Fruit fly (Drosophila melanogaster): Measurements from ENCODE around the gene sfl.

Gene sfl

DNA sequence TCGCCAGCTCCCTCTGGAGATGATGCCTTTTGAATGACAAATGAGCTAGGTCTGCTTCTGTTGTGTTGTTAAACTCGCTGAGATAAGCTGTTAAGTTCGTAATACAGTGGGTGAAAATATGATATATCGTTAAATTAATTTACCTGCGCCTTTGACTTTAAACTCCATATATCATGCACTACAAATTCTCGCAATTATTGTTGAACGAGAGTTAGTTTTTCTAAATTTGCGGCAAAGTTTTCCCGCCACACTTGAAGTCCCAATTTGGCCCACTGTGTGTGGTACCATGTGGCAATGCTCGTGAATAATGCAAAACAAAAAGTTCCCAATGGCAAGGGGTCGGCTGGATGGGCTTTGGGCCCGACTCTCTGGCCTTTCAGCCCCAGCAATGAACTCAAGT, 81.2 kb downstream of the sfl start:
- no peak for TF ChIP-seq h (optimal IDR thresholded peaks at IDR 0.05)
- no peak for TF ChIP-seq insv (optimal IDR thresholded peaks at IDR 0.05)
- TF ChIP-seq psq (optimal IDR thresholded peaks at IDR 0.05) = no peak
- TF ChIP-seq Myc (optimal IDR thresholded peaks at IDR 0.05) = no peak

DNA sequence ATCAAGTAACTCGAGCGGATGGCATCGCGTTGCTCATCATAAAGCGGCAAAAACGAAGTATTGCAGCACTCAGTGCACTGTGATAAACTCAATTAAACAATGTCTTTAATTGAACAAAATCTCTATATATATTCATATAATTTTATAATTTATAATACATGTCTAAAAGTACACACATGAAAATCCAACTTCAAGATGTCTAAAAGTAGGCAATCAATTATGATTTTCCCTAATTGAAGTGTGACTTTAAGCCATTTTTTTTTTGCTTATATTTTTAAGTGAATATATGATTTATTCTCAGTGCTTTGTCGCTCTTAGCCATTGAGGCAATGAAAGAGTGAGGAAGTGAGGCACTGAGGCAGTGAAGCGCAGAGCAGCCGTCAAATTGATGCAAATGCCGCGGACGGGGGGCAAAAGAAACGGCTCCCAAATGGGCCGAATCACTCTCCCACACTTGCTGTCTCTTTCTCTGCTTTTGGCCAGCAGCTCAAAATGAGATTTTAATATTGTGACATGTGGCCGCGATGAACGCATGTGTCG, 81.9 kb downstream of the sfl start:
- TF ChIP-seq Myc (optimal IDR thresholded peaks at IDR 0.05) = no peak
- TF ChIP-seq ttk (optimal IDR thresholded peaks at IDR 0.05) = no peak
- no peak for TF ChIP-seq psq (optimal IDR thresholded peaks at IDR 0.05)
- TF ChIP-seq Sin3A (optimal IDR thresholded peaks at IDR 0.05) = no peak
- no peak for TF ChIP-seq insv (optimal IDR thresholded peaks at IDR 0.05)
- no peak for TF ChIP-seq h (optimal IDR thresholded peaks at IDR 0.05)

DNA sequence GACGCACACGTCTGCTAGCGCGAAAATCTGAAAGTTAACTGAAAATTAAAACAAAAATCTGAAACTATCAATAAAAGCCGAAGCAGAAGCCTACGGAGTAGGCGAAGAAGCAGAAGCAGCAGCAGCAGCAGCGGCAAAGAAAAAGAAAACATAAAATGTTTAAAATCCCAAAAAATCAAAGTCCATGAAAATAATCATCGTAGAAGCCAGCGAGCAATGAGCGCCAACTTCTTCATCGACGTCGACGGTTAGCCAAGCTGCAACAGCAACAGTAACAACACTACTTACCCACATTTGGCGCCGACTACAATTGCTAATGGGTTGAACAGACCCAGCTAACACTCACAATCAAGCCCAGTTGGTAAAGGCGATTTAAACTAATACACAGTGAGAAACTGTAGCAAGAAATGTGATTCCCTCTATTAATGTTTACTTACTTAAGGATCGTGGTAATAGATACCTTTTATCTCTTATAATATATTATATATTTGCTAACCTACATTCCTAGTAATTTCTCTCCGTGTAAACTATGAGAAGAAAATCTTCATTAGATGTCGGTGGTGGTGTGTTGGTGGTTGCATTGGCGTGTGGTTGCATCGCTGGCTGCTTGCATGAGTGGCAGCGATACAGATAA, 94.1 kb downstream of the sfl start, which contains the start of gene jv:
Gene jv, minus strand, starts transcription at position 51 of the 634 bp plus-strand sequence.
- TF ChIP-seq ttk (optimal IDR thresholded peaks at IDR 0.05) (no peak), Myc (optimal IDR thresholded peaks at IDR 0.05) (no peak), h (optimal IDR thresholded peaks at IDR 0.05) (no peak), Sin3A (optimal IDR thresholded peaks at IDR 0.05) (no peak), psq (optimal IDR thresholded peaks at IDR 0.05) (no peak), insv (optimal IDR thresholded peaks at IDR 0.05) (no peak)
